Fruit fly (Drosophila melanogaster) S2 (cell line): ENCODE data around the gene CG14618.

ENCODE experiments used
- CG8478 ChIP-seq: fragments of >200 bp; optimal IDR thresholded peaks from 2 replicates; lab custom pipeline; 2018
- CTCF ChIP-seq, 2 experiments: fragments of >200 bp; optimal IDR thresholded peaks; 2 replicates each; lab custom pipeline; 2018

CG14618 gene

DNA sequence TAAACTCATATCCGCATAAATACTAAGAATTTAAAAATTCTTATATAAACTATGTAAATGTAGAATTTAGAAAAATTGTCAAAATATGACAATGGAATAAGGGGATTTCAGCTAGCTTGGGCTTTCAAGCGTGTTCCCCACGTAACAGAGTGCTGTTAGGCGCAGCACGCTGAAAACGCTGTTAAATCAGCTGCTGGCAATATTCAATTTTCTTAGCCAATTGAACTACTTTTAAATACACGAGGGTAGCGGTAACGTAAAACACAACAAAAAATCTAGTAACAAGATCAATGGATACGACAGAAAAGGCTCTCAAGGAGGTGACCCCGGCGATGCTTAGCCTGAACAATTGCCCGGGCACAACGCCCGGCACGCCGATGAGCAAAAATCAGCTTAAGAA, at the start of gene CG14618:
TSS of gene CG14618 (plus strand) at position 179 of the 400 bp plus-strand sequence.
- TF ChIP-seq CG8478 (no peak), CTCF (optimal IDR thresholded peaks at IDR 0.05; lab: Kevin White, UChicago) (no peak)

dm6 chrX:22432929-22433605, 40.4 kb upstream of the CG14618 start:
- TF ChIP-seq CG8478 = peak; percentile 85

- no peak for TF ChIP-seq CG8478
- peak in 1 of 2 experiments; percentile 15 for TF ChIP-seq CTCF (optimal IDR thresholded peaks at IDR 0.05; lab: Kevin White, UChicago)
Measured at dm6 chrX:22443046-22443445, 30.5 kb upstream of the CG14618 start.

DNA sequence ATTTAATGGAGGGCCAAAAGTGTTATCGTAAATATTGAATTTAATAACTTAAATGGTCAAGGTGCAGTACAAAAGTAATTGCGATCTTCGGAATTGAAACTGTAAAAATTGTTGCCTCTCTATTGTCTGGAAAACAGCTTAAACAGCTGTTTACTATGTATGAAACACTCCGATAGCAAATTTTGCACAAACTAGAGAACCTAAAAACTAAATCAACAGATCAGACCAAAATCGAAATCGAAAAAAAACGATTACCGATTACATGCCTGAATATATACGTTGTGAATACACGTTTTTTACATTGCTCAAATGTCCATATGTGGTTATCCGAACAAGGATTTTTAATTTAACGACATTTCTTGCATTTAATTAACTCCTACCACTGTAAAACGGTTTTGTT, 30.0 kb upstream of the CG14618 start:
- TF ChIP-seq CG8478 (no peak), CTCF (optimal IDR thresholded peaks at IDR 0.05; lab: Kevin White, UChicago) (no peak)

- no peak for TF ChIP-seq CG8478
- no peak for TF ChIP-seq CTCF (optimal IDR thresholded peaks at IDR 0.05; lab: Kevin White, UChicago)
Measured at dm6 chrX:22443954-22444910, 29.3 kb upstream of the CG14618 start, which contains the start of gene CG14621. Gene CG14621, plus strand, starts transcription at chrX:22444227.

DNA sequence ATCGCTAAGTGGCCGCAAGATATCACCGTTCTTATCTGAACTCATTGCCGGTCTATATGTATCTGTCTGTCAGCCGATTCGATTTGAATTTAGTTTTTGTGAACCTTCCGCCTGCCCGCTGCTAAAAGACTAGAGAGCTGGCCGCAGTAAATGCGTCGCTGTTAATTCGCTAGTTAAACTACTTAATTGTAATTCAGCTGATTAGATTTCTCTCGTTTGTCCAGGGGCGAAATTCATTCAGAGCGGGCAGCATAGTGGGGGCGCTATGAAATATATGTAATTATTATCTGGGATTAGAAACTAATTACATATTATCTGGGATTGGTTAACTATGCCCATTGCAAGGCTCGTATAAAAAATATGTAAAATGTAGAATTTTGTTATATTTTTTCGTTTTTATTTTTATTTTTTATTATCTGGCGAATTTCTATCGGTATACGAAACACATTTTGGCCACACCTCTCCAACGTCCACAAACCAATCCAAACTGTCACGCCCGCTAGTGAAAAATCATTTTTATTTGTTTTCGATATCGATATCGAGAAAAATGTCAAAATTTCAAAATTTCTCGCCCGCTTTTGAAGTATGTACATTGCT, 24.2 kb upstream of the CG14618 start, which contains the start of the genes CG14615 and tilB:
TSS of gene CG14615 (minus strand) at position 301 of the 597 bp plus-strand sequence.
TSS of gene tilB (plus strand) at position 547 of the 597 bp plus-strand sequence.
- TF ChIP-seq CTCF (optimal IDR thresholded peaks at IDR 0.05; lab: Kevin White, UChicago) (no peak), CG8478 (no peak)

DNA sequence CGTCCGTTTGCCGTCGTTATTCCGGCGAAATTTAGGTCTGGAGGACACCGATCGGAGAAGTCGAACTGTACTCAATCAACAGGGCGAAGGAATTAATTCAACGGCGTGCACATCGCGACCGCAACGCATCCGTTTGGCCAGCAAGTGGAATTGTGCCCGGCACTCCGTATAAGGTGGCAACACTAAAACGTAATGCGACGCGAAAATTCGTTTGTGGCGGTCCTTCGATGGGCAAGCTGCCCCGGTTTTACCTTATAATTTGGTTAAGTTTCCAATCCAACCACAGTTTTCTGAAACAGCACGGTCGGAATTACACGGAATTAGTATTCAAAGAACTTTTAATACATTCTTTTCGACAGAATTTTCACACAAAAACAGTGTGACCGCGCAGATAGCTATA, 18.5 kb upstream of the CG14618 start, which contains the start of gene wap:
TSS of gene wap (minus strand) at position 400 of the 400 bp plus-strand sequence.
- TF ChIP-seq CG8478 (no peak), CTCF (optimal IDR thresholded peaks at IDR 0.05; lab: Kevin White, UChicago) (no peak)

- TF ChIP-seq CTCF (optimal IDR thresholded peaks at IDR 0.05; lab: Kevin White, UChicago) (peak; percentile 14 to 34), CG8478 (no peak)
Measured at dm6 chrX:22455509-22456179, 17.9 kb upstream of the CG14618 start, which contains the start of gene Usp2. Gene Usp2, plus strand, starts transcription at chrX:22455803.

DNA sequence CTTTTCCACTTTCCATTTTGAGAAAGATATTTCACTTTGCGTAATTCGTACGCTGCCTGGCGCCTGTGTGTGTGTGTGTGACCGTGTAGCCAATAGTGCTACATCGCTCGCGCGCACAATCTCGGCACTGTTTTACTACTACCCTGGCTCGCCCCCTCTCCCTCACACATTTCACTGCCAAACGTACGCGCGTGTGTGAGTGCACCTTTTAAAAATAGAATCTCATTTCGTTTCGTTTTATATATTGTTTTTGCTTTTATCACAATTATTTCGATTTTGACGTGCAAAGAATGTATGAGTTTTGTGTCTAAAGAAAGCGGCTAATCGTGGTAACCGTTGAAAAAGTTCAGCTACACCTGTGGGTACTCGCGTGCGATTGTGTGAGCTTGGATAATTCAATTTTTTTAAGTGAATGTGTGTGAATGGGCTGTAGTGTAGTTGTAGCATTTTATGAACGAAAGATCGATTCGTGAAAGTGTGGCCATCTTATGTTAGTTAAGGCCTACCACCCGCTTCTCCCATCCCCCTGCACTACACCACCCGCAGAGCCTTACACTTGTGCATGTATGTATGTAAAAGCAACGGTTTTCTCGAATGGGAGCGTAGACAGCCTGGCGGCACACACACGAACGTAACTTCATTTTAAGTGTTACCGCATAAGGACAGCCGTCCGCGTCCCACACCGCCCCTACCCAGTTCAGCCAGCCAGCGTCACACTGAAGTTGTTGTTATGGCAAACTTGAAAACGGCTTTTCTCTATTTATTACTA, 17.1 kb upstream of the CG14618 start:
- TF ChIP-seq CG8478 (no peak), CTCF (optimal IDR thresholded peaks at IDR 0.05; lab: Kevin White, UChicago) (no peak)

DNA sequence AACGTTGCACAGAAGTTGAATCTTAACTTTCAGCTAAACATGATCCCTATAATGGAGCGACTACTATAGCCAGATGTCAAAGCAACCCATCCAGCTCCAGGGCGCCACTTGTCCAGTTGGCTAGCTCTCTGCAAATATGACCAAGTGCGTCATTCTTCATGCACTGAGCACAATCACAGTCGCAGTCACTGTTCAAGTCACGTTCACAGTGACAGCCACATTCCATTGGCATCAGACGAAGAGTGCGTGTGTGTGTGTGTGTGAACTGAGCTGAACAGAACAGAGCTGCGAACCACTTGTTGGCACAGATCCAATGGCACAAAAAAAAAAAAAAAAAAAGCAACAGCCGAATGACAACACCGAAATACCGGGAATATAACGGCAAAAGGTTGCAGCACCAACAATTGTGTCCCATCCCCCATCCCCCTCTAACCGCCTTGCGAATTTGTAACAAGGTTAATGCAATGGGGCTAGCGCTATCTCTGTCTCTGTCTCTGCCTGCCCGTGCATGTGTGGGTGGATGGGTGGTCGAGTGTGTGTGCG, 12.2 kb upstream of the CG14618 start:
- TF ChIP-seq CTCF (optimal IDR thresholded peaks at IDR 0.05; lab: Kevin White, UChicago) = no peak
- no peak for TF ChIP-seq CG8478

dm6 chrX:22471819-22472218, 1.7 kb upstream of the CG14618 start, which contains the start of gene CG14613:
Gene CG14613, minus strand, starts transcription at chrX:22472021.
- TF ChIP-seq CG8478 = no peak
- no peak for TF ChIP-seq CTCF (optimal IDR thresholded peaks at IDR 0.05; lab: Kevin White, UChicago)

DNA sequence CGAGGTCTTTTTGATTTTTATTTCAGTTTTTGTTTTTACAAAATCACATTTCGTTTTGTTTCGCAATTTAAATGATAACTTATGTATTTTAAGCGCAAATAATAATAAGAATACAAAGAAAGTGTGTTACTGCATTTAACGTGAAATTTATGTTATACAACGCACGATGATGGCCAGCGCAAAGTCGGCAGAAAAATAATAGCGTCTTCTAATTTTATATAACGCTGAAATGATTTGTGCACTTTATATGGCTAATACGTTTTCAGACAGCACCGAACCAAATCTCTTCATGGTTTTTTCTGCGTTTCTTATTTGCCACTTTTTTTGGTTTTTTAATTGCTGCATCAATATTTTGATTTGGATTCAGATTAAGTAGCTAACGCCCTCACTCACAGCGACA, 1.4 kb downstream of the CG14618 start:
- TF ChIP-seq CG8478 (no peak), CTCF (optimal IDR thresholded peaks at IDR 0.05; lab: Kevin White, UChicago) (no peak)

dm6 chrX:22477689-22478590, 4.4 kb downstream of the CG14618 start:
- no peak for TF ChIP-seq CG8478
- no peak for TF ChIP-seq CTCF (optimal IDR thresholded peaks at IDR 0.05; lab: Kevin White, UChicago)
